Worm (Caenorhabditis elegans): Measurements from ENCODE around the gene W06G6.10.

W06G6.10 gene

DNA sequence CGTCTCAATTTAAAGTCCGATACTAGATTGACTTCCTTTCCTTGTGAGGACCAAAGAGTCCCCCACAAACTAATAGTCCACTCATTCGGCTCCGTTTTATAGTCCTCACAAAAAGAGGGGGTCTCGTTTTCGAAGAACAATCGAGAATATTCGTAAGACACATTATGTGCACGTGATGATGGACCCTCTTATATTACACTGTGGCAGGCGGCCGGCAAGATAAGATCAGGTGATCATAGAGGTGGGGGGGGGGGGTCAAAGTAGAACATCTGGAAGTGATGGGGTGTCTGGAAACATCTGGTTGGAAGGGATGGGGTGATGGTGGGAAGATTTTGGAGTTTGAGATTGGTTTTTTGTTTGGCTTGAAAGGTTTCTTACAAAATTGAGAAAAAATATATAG, 48.6 kb downstream of the W06G6.10 start (continued):
- TF ChIP-seq irx-1 (tag; optimal IDR thresholded peaks at IDR 0.05) (no peak), ceh-82 (tag; optimal IDR thresholded peaks at IDR 0.05) (no peak), ztf-11 (tag; optimal IDR thresholded peaks at IDR 0.05) (no peak), Y116A8C.19 (tag; optimal IDR thresholded peaks at IDR 0.05; ENCODE audit: borderline replicate concordance) (no peak), sup-37 (GFP tag; optimal IDR thresholded peaks at IDR 0.05) (no peak), aly-2 (tag; optimal IDR thresholded peaks at IDR 0.05) (no peak), blmp-1 (tag; optimal IDR thresholded peaks at IDR 0.05) (no peak), tlp-1 (tag; optimal IDR thresholded peaks at IDR 0.05) (no peak), C34B4.2 (tag; optimal IDR thresholded peaks at IDR 0.05) (no peak), nhr-90 (tag; optimal IDR thresholded peaks at IDR 0.05; ENCODE audit: poor library complexity) (no peak), fkh-4 (tag; optimal IDR thresholded peaks at IDR 0.05; ENCODE audit: borderline replicate concordance) (peak; percentile 73), alr-1 (tag; optimal IDR thresholded peaks at IDR 0.05; ENCODE audit: borderline replicate concordance) (no peak), lin-35 (GFP tag; optimal IDR thresholded peaks at IDR 0.05) (no peak), lir-3 (tag; optimal IDR thresholded peaks at IDR 0.05; ENCODE audit: poor library complexity) (no peak), lin-15B (tag; optimal IDR thresholded peaks at IDR 0.05) (no peak), dsc-1 (tag; optimal IDR thresholded peaks at IDR 0.05) (peak; percentile 84), egl-27 (tag; optimal IDR thresholded peaks at IDR 0.05) (no peak), nhr-28 (tag; optimal IDR thresholded peaks at IDR 0.05) (no peak), dpl-1 (GFP tag; optimal IDR thresholded peaks at IDR 0.05) (no peak), ces-1 (GFP tag; optimal IDR thresholded peaks at IDR 0.05) (no peak), unc-62 (GFP tag; optimal IDR thresholded peaks at IDR 0.05) (no peak), elt-3 (tag; optimal IDR thresholded peaks at IDR 0.05) (no peak), nhr-85 (tag) (no peak), hlh-4 (tag; optimal IDR thresholded peaks at IDR 0.05) (no peak), nhr-19 (GFP tag; conservative IDR thresholded peaks at IDR 0.05) (peak; percentile 66), pax-3 (tag; optimal IDR thresholded peaks at IDR 0.05) (no peak), swsn-7 (tag; optimal IDR thresholded peaks at IDR 0.05) (no peak), aha-1 (tag; optimal IDR thresholded peaks at IDR 0.05) (no peak), nhr-47 (tag; optimal IDR thresholded peaks at IDR 0.05) (no peak), nhr-12 (tag; optimal IDR thresholded peaks at IDR 0.05) (no peak), ceh-90 (tag; optimal IDR thresholded peaks at IDR 0.05) (no peak), nhr-76 (tag; optimal IDR thresholded peaks at IDR 0.05) (no peak), nhr-20 (tag; optimal IDR thresholded peaks at IDR 0.05) (no peak), ama-1 (optimal IDR thresholded peaks at IDR 0.05) (no peak), ceh-88 (GFP tag; IDR thresholded peaks at IDR 0.05) (no peak), efl-1 (optimal IDR thresholded peaks at IDR 0.05) (no peak), efl-1 (GFP tag; optimal IDR thresholded peaks at IDR 0.05 in 1 of 2) (no peak), ztf-4 (tag; optimal IDR thresholded peaks at IDR 0.05) (no peak)

All from whole organism, L1 larva.